Worm (Caenorhabditis elegans) whole organism, mixed stage, embryonic: ENCODE data around the gene B0281.3.

Experiments used
- M03D4.4 ChIP-seq: sonication (generic microtip); optimal IDR thresholded peaks from 2 replicates; lab custom pipeline; 2017; ENCODE audit warnings: mild to moderate bottlenecking, missing genetic modification characterization, missing compliant biosample characterization
- bed-3 ChIP-seq: fragments of 200-800 bp; sonication (Bioruptor generic); optimal IDR thresholded peaks from 3 replicates; lab custom pipeline; 2018; ENCODE audit warnings: mild to moderate bottlenecking, missing genetic modification characterization, moderate library complexity, missing compliant biosample characterization
- blmp-1 ChIP-seq: fragments of 150-350 bp; optimal IDR thresholded peaks from 2 replicates; lab custom pipeline; 2014; ENCODE audit warnings: missing biosample characterization, missing genetic modification characterization
- ceh-39 ChIP-seq: fragments of 150-350 bp; optimal IDR thresholded peaks from 2 replicates; lab custom pipeline; 2014; ENCODE audit warnings: missing biosample characterization, missing genetic modification characterization
- ceh-43 ChIP-seq: fragments of 200-800 bp; sonication (Bioruptor generic); optimal IDR thresholded peaks from 2 replicates; lab custom pipeline; 2018; ENCODE audit warnings: mild to moderate bottlenecking, missing genetic modification characterization, moderate library complexity, missing compliant biosample characterization
- ceh-83 ChIP-seq: fragments of 200-800 bp; sonication (Bioruptor generic); optimal IDR thresholded peaks from 2 replicates; lab custom pipeline; 2018; ENCODE audit warnings: mild to moderate bottlenecking, missing genetic modification characterization, missing compliant biosample characterization
- ces-1 ChIP-seq: fragments of 150-350 bp; optimal IDR thresholded peaks from 2 replicates; lab custom pipeline; 2014; ENCODE audit warnings: missing biosample characterization, missing genetic modification reagents, missing genetic modification characterization
- cnd-1 ChIP-seq: fragments of 200-800 bp; sonication (Bioruptor generic); optimal IDR thresholded peaks from 2 replicates; lab custom pipeline; 2018; ENCODE audit warnings: mild to moderate bottlenecking, missing genetic modification characterization, missing compliant biosample characterization
- drap-1 ChIP-seq: fragments of 200-800 bp; sonication (Bioruptor generic); optimal IDR thresholded peaks from 3 replicates; lab custom pipeline; 2018; ENCODE audit warnings: mild to moderate bottlenecking, missing genetic modification characterization, missing compliant biosample characterization
- flh-1 ChIP-seq: fragments of 200-800 bp; sonication (Bioruptor generic); optimal IDR thresholded peaks from 2 replicates; lab custom pipeline; 2018; ENCODE audit warnings: mild to moderate bottlenecking, missing genetic modification characterization, moderate library complexity, missing compliant biosample characterization
- ham-2 ChIP-seq: fragments of 200-800 bp; sonication (Bioruptor generic); optimal IDR thresholded peaks from 2 replicates; lab custom pipeline; 2018; ENCODE audit warnings: mild to moderate bottlenecking, missing genetic modification characterization, missing compliant biosample characterization
- hlh-1 ChIP-seq: fragments of 150-350 bp; optimal IDR thresholded peaks from 2 replicates; lab custom pipeline; 2014; ENCODE audit warnings: missing biosample characterization, missing genetic modification reagents, missing genetic modification characterization
- lin-13 ChIP-seq: fragments of 150-350 bp; optimal IDR thresholded peaks from 2 replicates; lab custom pipeline; 2014; ENCODE audit warnings: missing biosample characterization, missing genetic modification characterization
- mep-1 ChIP-seq: fragments of 150-350 bp; optimal IDR thresholded peaks from 2 replicates; lab custom pipeline; 2017; ENCODE audit warnings: missing biosample characterization, missing genetic modification reagents, missing genetic modification characterization, inconsistent platforms
- mls-2 ChIP-seq: sonication (generic microtip); optimal IDR thresholded peaks from 2 replicates; lab custom pipeline; 2016; ENCODE audit warnings: mild to moderate bottlenecking, missing genetic modification characterization, moderate library complexity, missing compliant biosample characterization
- nhr-12 ChIP-seq: fragments of 150-350 bp; optimal IDR thresholded peaks from 2 replicates; lab custom pipeline; 2014; ENCODE audit warnings: missing biosample characterization, missing genetic modification characterization
- nhr-2 ChIP-seq: fragments of 150-350 bp; optimal IDR thresholded peaks from 2 replicates; lab custom pipeline; 2014; ENCODE audit warnings: missing biosample characterization, missing genetic modification characterization
- nhr-237 ChIP-seq: fragments of 150-350 bp; optimal IDR thresholded peaks from 2 replicates; lab custom pipeline; 2014; ENCODE audit warnings: missing biosample characterization, missing genetic modification characterization
- nhr-28 ChIP-seq: fragments of 150-350 bp; optimal IDR thresholded peaks from 2 replicates; lab custom pipeline; 2014; ENCODE audit warnings: missing biosample characterization, missing genetic modification characterization
- nhr-76 ChIP-seq: sonication (generic microtip); optimal IDR thresholded peaks from 2 replicates; lab custom pipeline; 2017; ENCODE audit warnings: missing biosample characterization, missing genetic modification characterization
- pha-4 ChIP-seq: fragments of 150-350 bp; optimal IDR thresholded peaks from 2 replicates; lab custom pipeline; 2018; ENCODE audit warnings: missing biosample characterization, missing genetic modification reagents, missing genetic modification characterization
- sem-2 ChIP-seq: fragments of 200-800 bp; sonication (Bioruptor generic); optimal IDR thresholded peaks from 2 replicates; lab custom pipeline; 2018; ENCODE audit warnings: mild to moderate bottlenecking, missing genetic modification characterization, missing compliant biosample characterization
- tbx-8 ChIP-seq: fragments of 200-800 bp; sonication (Bioruptor generic); optimal IDR thresholded peaks from 2 replicates; lab custom pipeline; 2018; ENCODE audit warnings: mild to moderate bottlenecking, missing genetic modification characterization, moderate library complexity, missing compliant biosample characterization
- unc-120 ChIP-seq: sonication (generic microtip); optimal IDR thresholded peaks from 2 replicates; lab custom pipeline; 2017; ENCODE audit warnings: missing genetic modification characterization, missing compliant biosample characterization; ENCODE audit not compliant: poor library complexity, severe bottlenecking
- zip-8 ChIP-seq: fragments of 150-350 bp; optimal IDR thresholded peaks from 2 replicates; lab custom pipeline; 2014; ENCODE audit warnings: missing biosample characterization, missing genetic modification characterization
- ztf-11 ChIP-seq: fragments of 150-350 bp; optimal IDR thresholded peaks from 2 replicates; lab custom pipeline; 2014; ENCODE audit warnings: missing biosample characterization, missing genetic modification characterization

The B0281.3 gene

DNA sequence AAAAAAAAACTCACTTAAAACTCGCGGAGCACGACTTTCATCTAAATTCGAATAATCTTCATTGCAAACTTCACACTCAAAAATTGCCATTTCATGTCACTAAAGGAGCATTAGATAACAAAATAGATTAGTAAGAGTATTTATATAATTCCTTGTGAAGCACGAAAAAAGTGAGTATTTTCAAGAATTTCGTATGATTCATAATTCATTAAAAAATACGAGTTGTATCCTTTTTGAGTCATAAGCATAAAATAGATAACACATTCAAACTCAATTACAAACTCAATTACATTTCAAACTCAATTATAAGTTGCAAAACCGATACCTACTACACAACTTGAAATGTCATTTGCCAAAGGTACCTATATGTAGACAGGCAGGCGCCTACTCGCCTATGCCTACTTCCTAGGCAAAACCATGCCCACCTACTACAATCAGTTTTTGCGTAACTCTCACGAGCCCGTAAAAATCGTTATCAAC, 22.2 kb downstream of the B0281.3 start, which contains the start of the genes ZK1240.8 and ZK1240.1:
ZK1240.8 (minus strand) TSS at position 101 of the 480 bp plus-strand sequence.
ZK1240.1 (plus strand) TSS at position 430 of the 480 bp plus-strand sequence.
- TF ChIP-seq lin-13 (tag; lab: Kevin White, UChicago): no peak
- TF ChIP-seq M03D4.4 (tag; lab: Kevin White, UChicago): no peak

DNA sequence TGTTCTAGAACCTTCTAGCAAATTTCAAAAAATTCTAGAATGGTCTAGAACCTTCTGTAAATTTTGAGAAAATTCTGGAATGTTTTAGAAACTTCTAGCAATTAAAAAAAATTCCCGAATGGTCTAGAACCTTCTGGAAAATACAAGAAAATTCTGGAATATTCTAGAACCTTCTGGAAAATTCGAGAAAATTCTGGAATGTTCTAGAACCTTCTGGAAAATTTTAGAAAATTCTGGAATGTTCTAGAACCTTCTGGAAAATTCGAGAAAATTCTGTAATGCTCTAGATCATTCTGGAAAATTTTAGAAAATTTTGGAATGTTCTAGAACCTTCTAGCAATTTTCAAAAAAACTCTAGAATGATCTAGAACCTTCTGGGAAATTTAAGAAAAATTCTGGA, 23.6 kb downstream of the B0281.3 start:
- no peak for TF ChIP-seq blmp-1
- TF ChIP-seq nhr-12 (tag; lab: Kevin White, UChicago): no peak
- TF ChIP-seq flh-1: no peak
- peak; percentile 37 for TF ChIP-seq ceh-83 (GFP tag; lab: Kevin White, UChicago)
- TF ChIP-seq nhr-28 (tag; lab: Kevin White, UChicago): no peak
- no peak for TF ChIP-seq unc-120 (tag; lab: Kevin White, UChicago)
- no peak for TF ChIP-seq tbx-8 (GFP tag; lab: Kevin White, UChicago)
- TF ChIP-seq drap-1 (GFP tag; lab: Kevin White, UChicago): no peak
- no peak for TF ChIP-seq mep-1

DNA sequence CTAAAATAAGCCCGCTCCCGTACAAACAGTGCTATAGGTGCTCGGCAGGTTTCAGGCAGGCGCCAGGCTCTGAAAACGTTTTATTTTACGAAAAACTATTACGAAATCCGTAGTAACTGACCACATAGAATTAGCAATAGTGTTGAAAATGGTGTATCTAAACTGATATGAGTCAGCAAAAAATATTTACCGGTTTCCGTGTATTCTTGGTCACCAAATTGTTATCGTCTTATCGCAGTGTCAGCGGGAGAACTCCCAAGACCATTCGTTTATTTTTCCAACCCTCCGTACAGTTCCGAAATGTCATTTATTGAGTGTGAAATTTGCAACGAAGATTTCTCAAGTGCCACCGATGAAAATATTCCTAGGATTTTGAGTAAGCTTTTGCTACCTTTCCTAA, 25.4 kb downstream of the B0281.3 start, which contains the start of gene F43C11.8:
F43C11.8 (plus strand) TSS at position 301 of the 400 bp plus-strand sequence.
- no peak for TF ChIP-seq ztf-11
- TF ChIP-seq hlh-1 (tag; lab: Kevin White, UChicago): no peak
- no peak for TF ChIP-seq nhr-2
- no peak for TF ChIP-seq ceh-39 (tag; lab: Kevin White, UChicago)

DNA sequence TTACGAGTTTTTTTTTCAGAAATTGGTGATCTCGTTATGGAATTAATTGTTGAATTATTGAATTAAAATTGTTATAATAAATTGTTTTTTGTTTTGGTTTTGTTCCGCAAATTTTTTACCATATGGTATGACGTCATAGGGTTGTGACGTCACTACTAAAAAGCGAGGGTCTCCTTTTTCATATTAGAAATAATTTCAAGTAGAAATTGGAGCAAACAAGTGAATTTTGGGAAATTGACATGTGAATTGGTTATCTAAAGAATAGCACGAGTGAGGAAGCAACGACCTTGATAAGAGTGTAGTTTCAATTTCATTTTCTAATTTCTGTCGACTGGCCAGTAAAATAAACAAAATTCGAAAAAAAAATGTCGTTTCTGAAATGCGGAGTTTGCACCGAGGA, 28.7 kb downstream of the B0281.3 start, which contains the start of gene F43C11.7:
F43C11.7 (plus strand) TSS at position 326 of the 400 bp plus-strand sequence.
- TF ChIP-seq ceh-39 (tag; lab: Kevin White, UChicago) (no peak), bed-3 (no peak), nhr-2 (no peak), zip-8 (tag; lab: Kevin White, UChicago) (peak; percentile 98)

DNA sequence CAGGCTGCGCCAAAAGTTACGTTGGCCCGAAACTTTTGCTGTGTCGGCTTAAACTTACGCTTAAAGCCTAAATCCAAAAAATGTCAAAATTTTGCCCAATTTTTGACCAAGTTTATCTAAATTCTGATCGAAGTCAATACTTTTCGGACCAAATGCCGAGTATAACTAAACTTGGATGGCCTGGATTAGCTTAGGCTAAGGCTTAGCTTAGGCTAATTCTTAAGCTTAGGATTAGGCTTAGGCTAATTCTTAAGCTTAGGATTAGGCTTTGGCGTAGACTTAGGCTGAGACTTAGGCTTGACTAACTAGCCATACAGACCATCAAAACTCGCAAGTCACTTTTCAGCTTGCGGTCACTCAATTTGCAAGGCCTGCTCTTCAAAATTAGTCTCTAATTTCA, 29.3 kb downstream of the B0281.3 start:
- TF ChIP-seq ham-2 (GFP tag; lab: Kevin White, UChicago) (peak; percentile 12), blmp-1 (no peak)

DNA sequence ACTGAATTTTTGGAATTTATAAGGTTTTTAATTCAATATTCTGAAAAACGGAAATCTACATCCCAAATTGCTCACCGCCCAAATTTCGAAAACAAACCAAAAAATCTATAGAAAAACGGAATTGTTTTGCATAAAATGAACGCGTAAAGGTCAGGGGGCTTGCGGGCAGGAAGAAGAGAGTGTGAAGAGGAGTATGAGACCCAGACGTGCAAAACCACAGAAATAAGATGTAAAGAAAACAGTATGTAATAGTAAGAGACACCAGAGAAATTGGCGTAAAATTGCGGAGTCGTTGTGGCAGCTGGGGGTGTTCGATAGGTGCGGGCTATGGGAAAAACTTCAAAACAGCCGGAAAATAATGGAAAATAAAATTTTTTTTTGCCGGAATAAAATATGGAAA, 34.1 kb downstream of the B0281.3 start:
- TF ChIP-seq sem-2 (no peak), hlh-1 (tag; lab: Kevin White, UChicago) (peak; percentile 37), ces-1 (GFP tag; lab: Kevin White, UChicago) (peak; percentile 26)

DNA sequence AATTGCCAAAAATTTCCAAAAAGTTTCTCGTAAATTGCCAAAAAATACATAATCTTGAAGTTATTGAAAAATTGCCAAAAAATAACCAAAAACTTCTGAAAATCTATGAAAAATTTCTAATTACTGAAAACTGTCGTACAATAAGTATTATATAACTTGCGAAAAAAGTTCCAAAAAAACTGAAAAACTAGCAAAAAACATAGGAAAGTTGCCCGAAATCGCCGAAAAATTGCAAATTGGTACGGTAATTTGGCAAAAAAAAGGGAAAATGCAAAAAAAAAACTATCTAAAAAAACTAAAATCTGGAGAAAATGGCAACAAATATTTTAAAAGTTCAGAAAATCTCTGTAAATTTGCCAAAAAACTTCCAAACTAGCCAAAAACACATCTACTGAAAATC, 34.7 kb downstream of the B0281.3 start, which contains the start of gene enri-1:
enri-1 (minus strand) TSS at position 101 of the 400 bp plus-strand sequence.
- no peak for TF ChIP-seq nhr-28 (tag; lab: Kevin White, UChicago)
- no peak for TF ChIP-seq sem-2
- TF ChIP-seq blmp-1: no peak
- no peak for TF ChIP-seq ces-1 (GFP tag; lab: Kevin White, UChicago)
- TF ChIP-seq mls-2 (tag; lab: Kevin White, UChicago): no peak
- TF ChIP-seq nhr-237 (tag; lab: Kevin White, UChicago): no peak
- no peak for TF ChIP-seq flh-1
- no peak for TF ChIP-seq lin-13 (tag; lab: Kevin White, UChicago)
- TF ChIP-seq nhr-76 (tag; lab: Kevin White, UChicago): no peak
- no peak for TF ChIP-seq ceh-43 (GFP tag; lab: Kevin White, UChicago)
- no peak for TF ChIP-seq cnd-1 (tag; lab: Kevin White, UChicago)
- no peak for TF ChIP-seq ceh-39 (tag; lab: Kevin White, UChicago)
- no peak for TF ChIP-seq unc-120 (tag; lab: Kevin White, UChicago)
- no peak for TF ChIP-seq pha-4
